Fruit fly (Drosophila melanogaster): ENCODE measurements around the gene CG3557.

- TF ChIP-seq Myc (optimal IDR thresholded peaks at IDR 0.05) = no peak
- TF ChIP-seq insv (optimal IDR thresholded peaks at IDR 0.05) = no peak
These were observed 5.7 kb upstream of the CG3557 start, which contains the start of gene CG46448 for dm6 chr2L:2391321-2391720.
